Worm (Caenorhabditis elegans) whole organism, L1 larva: ENCODE results near the gene Y110A2AL.7.
A peak's percentile ranks its signal among the peaks of the same experiment; 100 is the strongest.

ENCODE experiments used
- C04F5.9 ChIP-seq: sonication (generic microtip); optimal IDR thresholded peaks from 2 replicates; lab custom pipeline; 2016; ENCODE audit warnings: missing genetic modification characterization, missing compliant biosample characterization
- C16A3.4 ChIP-seq: fragments of 150-350 bp; optimal IDR thresholded peaks from 2 replicates; lab custom pipeline; 2014; ENCODE audit warnings: missing biosample characterization, missing genetic modification characterization
- C34B4.2 ChIP-seq: sonication (generic microtip); optimal IDR thresholded peaks from 2 replicates; lab custom pipeline; 2017; ENCODE audit warnings: mild to moderate bottlenecking, missing genetic modification characterization, missing compliant biosample characterization
- F16B12.6 ChIP-seq: fragments of 150-350 bp; optimal IDR thresholded peaks from 2 replicates; lab custom pipeline; 2014; ENCODE audit warnings: missing biosample characterization, missing genetic modification characterization
- aha-1 ChIP-seq: fragments of 150-350 bp; optimal IDR thresholded peaks from 2 replicates; lab custom pipeline; 2014; ENCODE audit warnings: missing biosample characterization, missing genetic modification characterization
- alr-1 ChIP-seq: fragments of 200-800 bp; sonication (Bioruptor generic); optimal IDR thresholded peaks from 2 replicates; lab custom pipeline; 2018; ENCODE audit warnings: borderline replicate concordance, mild to moderate bottlenecking, missing genetic modification characterization, missing compliant biosample characterization
- ama-1 ChIP-seq: fragments of 150-350 bp; optimal IDR thresholded peaks from 2 replicates; lab custom pipeline; 2014
- blmp-1 ChIP-seq: fragments of 150-350 bp; optimal IDR thresholded peaks from 2 replicates; lab custom pipeline; 2014; ENCODE audit warnings: missing biosample characterization, missing genetic modification characterization
- ceh-8 ChIP-seq: fragments of 200-800 bp; sonication (Bioruptor generic); optimal IDR thresholded peaks from 2 replicates; lab custom pipeline; 2018; ENCODE audit warnings: mild to moderate bottlenecking, missing genetic modification characterization, moderate library complexity, missing compliant biosample characterization
- ces-1 ChIP-seq: fragments of 150-350 bp; optimal IDR thresholded peaks from 2 replicates; lab custom pipeline; 2014; ENCODE audit warnings: missing biosample characterization, missing genetic modification reagents, missing genetic modification characterization
- dpl-1 ChIP-seq, 3 experiments: fragments of 150-350 bp in 2 of 3; sonication (generic microtip) in 1 of 3; optimal IDR thresholded peaks; 2 replicates each; lab custom pipeline; 2014 to 2017; ENCODE audit warnings: missing biosample characterization in 3 of 3, missing genetic modification characterization in 3 of 3, missing genetic modification reagents in 3 of 3
- dsc-1 ChIP-seq: sonication (generic microtip); optimal IDR thresholded peaks from 2 replicates; lab custom pipeline; 2016; ENCODE audit warnings: mild to moderate bottlenecking, missing genetic modification characterization, missing compliant biosample characterization
- efl-1 ChIP-seq, 4 experiments: fragments of 150-350 bp; optimal IDR thresholded peaks in 3 of 4; peaks in 1 of 4; 1 replicate in 1 of 4; 2 replicates in 3 of 4; lab custom pipeline; 2014; ENCODE audit warnings: missing biosample characterization in 2 of 4, missing genetic modification characterization in 2 of 4, missing genetic modification reagents in 2 of 4
- efl-3 ChIP-seq: fragments of 200-800 bp; sonication (Bioruptor generic); optimal IDR thresholded peaks from 2 replicates; lab custom pipeline; 2018; ENCODE audit warnings: mild to moderate bottlenecking, missing genetic modification characterization, missing compliant biosample characterization
- egl-13 ChIP-seq: sonication (generic microtip); optimal IDR thresholded peaks from 2 replicates; lab custom pipeline; 2016; ENCODE audit warnings: missing genotype, missing genetic modification reagents, missing genetic modification characterization, missing compliant biosample characterization
- elt-2 ChIP-seq: sonication (generic microtip); optimal IDR thresholded peaks from 2 replicates; lab custom pipeline; 2016; ENCODE audit warnings: missing genetic modification characterization, mild to moderate bottlenecking, inconsistent platforms, missing compliant biosample characterization, missing genetic modification reagents
- elt-3 ChIP-seq, 6 experiments: fragments of 150-350 bp in 1 of 6; sonication (generic microtip); optimal IDR thresholded peaks; 2 replicates each; lab custom pipeline; 2017 to 2018; ENCODE audit warnings: missing biosample characterization in 6 of 6, missing genetic modification characterization in 6 of 6, inconsistent platforms in 1 of 6
- fkh-10 ChIP-seq: sonication (generic microtip); optimal IDR thresholded peaks from 2 replicates; lab custom pipeline; 2017; ENCODE audit warnings: missing biosample characterization, missing genetic modification reagents, missing genetic modification characterization
- fkh-4 ChIP-seq: sonication (generic microtip); optimal IDR thresholded peaks from 2 replicates; lab custom pipeline; 2016; ENCODE audit warnings: missing compliant biosample characterization, missing genetic modification characterization, borderline replicate concordance
- grh-1 ChIP-seq: fragments of 200-800 bp; sonication (Bioruptor generic); IDR thresholded peaks from 2 replicates; pipeline ENCODE4 v1.3.6; 2022; ENCODE audit warnings: missing genetic modification reagents, missing genetic modification characterization, missing compliant biosample characterization
- hlh-4 ChIP-seq: sonication (generic microtip); optimal IDR thresholded peaks from 2 replicates; lab custom pipeline; 2016; ENCODE audit warnings: mild to moderate bottlenecking, missing genetic modification characterization, missing compliant biosample characterization
- hpl-2 ChIP-seq: fragments of 150-350 bp; optimal IDR thresholded peaks from 2 replicates; lab custom pipeline; 2014; ENCODE audit warnings: missing biosample characterization, missing genetic modification reagents, missing genetic modification characterization
- isw-1 ChIP-seq: fragments of 200-800 bp; sonication (Bioruptor generic); IDR thresholded peaks from 2 replicates; pipeline ENCODE4 v1.3.6; 2022; ENCODE audit warnings: missing genetic modification characterization, missing compliant biosample characterization
- jun-1 ChIP-seq: fragments of 150-350 bp; optimal IDR thresholded peaks from 2 replicates; lab custom pipeline; 2014; ENCODE audit warnings: missing biosample characterization, missing genetic modification reagents, missing genetic modification characterization
- lin-14 ChIP-seq: fragments of 200-800 bp; sonication (Bioruptor generic); optimal IDR thresholded peaks from 2 replicates; lab custom pipeline; 2018; ENCODE audit warnings: mild to moderate bottlenecking, missing genetic modification characterization, moderate library complexity, missing compliant biosample characterization
- lin-15B ChIP-seq: fragments of 150-350 bp; sonication (generic microtip); optimal IDR thresholded peaks from 3 replicates; lab custom pipeline; 2014; ENCODE audit warnings: missing biosample characterization, missing genetic modification characterization
- lin-35 ChIP-seq, 2 experiments: fragments of 150-350 bp; optimal IDR thresholded peaks; 2 replicates each; lab custom pipeline; 2014; ENCODE audit warnings: missing biosample characterization in 2 of 2, missing genetic modification characterization in 2 of 2, missing genetic modification reagents in 2 of 2
- lsy-2 ChIP-seq, 2 experiments: fragments of 150-350 bp; optimal IDR thresholded peaks; 2 replicates each; lab custom pipeline; 2014; ENCODE audit warnings: missing biosample characterization in 2 of 2, missing genetic modification characterization in 2 of 2
- mab-9 ChIP-seq: fragments of 200-800 bp; sonication (Bioruptor generic); IDR thresholded peaks from 2 replicates; pipeline ENCODE4 v1.3.6; 2022; ENCODE audit warnings: missing genetic modification reagents, missing genetic modification characterization, missing compliant biosample characterization
- mdl-1 ChIP-seq, 2 experiments: fragments of 150-350 bp; optimal IDR thresholded peaks; 2 replicates each; lab custom pipeline; 2014 to 2017; ENCODE audit warnings: missing biosample characterization in 2 of 2, missing genetic modification characterization in 2 of 2, inconsistent platforms in 1 of 2
- nhr-19 ChIP-seq: fragments of 200-800 bp; sonication (Bioruptor generic); conservative IDR thresholded peaks from 2 replicates; pipeline ENCODE4 v1.3.6; 2022; ENCODE audit warnings: missing genetic modification characterization, missing compliant biosample characterization
- nhr-20 ChIP-seq: sonication (generic microtip); optimal IDR thresholded peaks from 2 replicates; lab custom pipeline; 2016; ENCODE audit warnings: mild to moderate bottlenecking, missing genetic modification characterization, missing compliant biosample characterization
- nhr-28 ChIP-seq: fragments of 150-350 bp; optimal IDR thresholded peaks from 2 replicates; lab custom pipeline; 2014; ENCODE audit warnings: missing biosample characterization, missing genetic modification characterization
- nhr-47 ChIP-seq: sonication (generic microtip); optimal IDR thresholded peaks from 2 replicates; lab custom pipeline; 2016; ENCODE audit warnings: mild to moderate bottlenecking, missing genetic modification characterization, moderate library complexity, missing compliant biosample characterization
- nhr-71 ChIP-seq: sonication (generic microtip); optimal IDR thresholded peaks from 2 replicates; lab custom pipeline; 2016; ENCODE audit warnings: mild to moderate bottlenecking, missing genetic modification characterization, moderate library complexity, missing compliant biosample characterization
- nhr-76 ChIP-seq: sonication (generic microtip); optimal IDR thresholded peaks from 2 replicates; lab custom pipeline; 2017; ENCODE audit warnings: missing biosample characterization, missing genetic modification characterization
- nhr-85 ChIP-seq: sonication (generic microtip); peaks from one replicate; lab custom pipeline; 2016; ENCODE audit warnings: missing genetic modification characterization, inconsistent platforms, missing compliant biosample characterization
- nhr-90 ChIP-seq: sonication (generic microtip); optimal IDR thresholded peaks from 2 replicates; lab custom pipeline; 2016; ENCODE audit warnings: mild to moderate bottlenecking, missing genetic modification characterization, missing compliant biosample characterization; ENCODE audit not compliant: poor library complexity
- rnt-1 ChIP-seq: sonication (generic microtip); optimal IDR thresholded peaks from 2 replicates; lab custom pipeline; 2016; ENCODE audit warnings: mild to moderate bottlenecking, missing genetic modification characterization, moderate library complexity, missing compliant biosample characterization
- skn-1 ChIP-seq: fragments of 150-350 bp; optimal IDR thresholded peaks from 2 replicates; lab custom pipeline; 2014; ENCODE audit warnings: missing biosample characterization, missing genetic modification characterization
- snu-23 ChIP-seq: sonication (generic microtip); optimal IDR thresholded peaks from 2 replicates; lab custom pipeline; 2016; ENCODE audit warnings: missing genetic modification characterization, missing compliant biosample characterization
- sox-4 ChIP-seq: sonication (generic microtip); optimal IDR thresholded peaks from 2 replicates; lab custom pipeline; 2016; ENCODE audit warnings: missing genetic modification characterization, missing compliant biosample characterization
- sup-37 ChIP-seq: fragments of 200-800 bp; sonication (Bioruptor generic); optimal IDR thresholded peaks from 2 replicates; lab custom pipeline; 2018; ENCODE audit warnings: mild to moderate bottlenecking, missing genetic modification characterization, missing compliant biosample characterization
- swsn-7 ChIP-seq: sonication (generic microtip); optimal IDR thresholded peaks from 2 replicates; lab custom pipeline; 2016; ENCODE audit warnings: missing genetic modification characterization, missing compliant biosample characterization
- tbx-2 ChIP-seq: sonication (generic microtip); optimal IDR thresholded peaks from 2 replicates; lab custom pipeline; 2016; ENCODE audit warnings: missing genetic modification characterization, missing compliant biosample characterization
- zag-1 ChIP-seq: fragments of 150-350 bp; optimal IDR thresholded peaks from 2 replicates; lab custom pipeline; 2014; ENCODE audit warnings: missing biosample characterization, missing genetic modification characterization
- zip-4 ChIP-seq: fragments of 200-800 bp; sonication (Bioruptor generic); optimal IDR thresholded peaks from 2 replicates; lab custom pipeline; 2018; ENCODE audit warnings: mild to moderate bottlenecking, missing genetic modification characterization, moderate library complexity, missing compliant biosample characterization

The Y110A2AL.7 gene

DNA sequence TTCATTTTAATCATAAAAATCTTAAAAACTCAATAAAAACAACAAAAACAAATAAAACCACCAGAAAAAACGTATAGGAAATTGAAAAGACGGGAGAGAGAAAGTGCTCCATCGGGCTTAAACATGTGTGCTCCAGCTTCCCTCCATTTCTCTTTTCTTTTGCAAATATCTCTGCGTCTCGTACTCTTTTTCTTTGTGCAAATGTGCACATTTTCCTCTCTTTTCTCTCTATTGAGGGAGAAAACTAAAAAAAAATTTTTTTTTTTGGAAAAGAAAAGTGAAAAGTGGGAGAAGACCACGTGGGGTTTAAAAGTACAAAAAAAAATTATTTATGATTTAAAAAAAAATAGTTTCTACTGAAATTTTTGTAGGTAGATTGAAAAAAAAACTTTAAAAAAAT lies 38.7 kb downstream of the Y110A2AL.7 start (continued):
- TF ChIP-seq F16B12.6 (no peak), lin-14 (GFP tag; lab: Kevin White, UChicago) (peak; percentile 65), C16A3.4 (tag; lab: Kevin White, UChicago) (no peak), jun-1 (tag; lab: Kevin White, UChicago) (no peak), isw-1 (GFP tag; lab: Robert Waterston, UW) (no peak), dpl-1 (GFP tag; optimal IDR thresholded peaks at IDR 0.05; lab: Kevin White, UChicago) (peak in 1 of 3 experiments; percentile 13), nhr-47 (tag; lab: Kevin White, UChicago) (no peak), egl-13 (tag; lab: Kevin White, UChicago) (no peak), aha-1 (tag; lab: Kevin White, UChicago) (no peak)

DNA sequence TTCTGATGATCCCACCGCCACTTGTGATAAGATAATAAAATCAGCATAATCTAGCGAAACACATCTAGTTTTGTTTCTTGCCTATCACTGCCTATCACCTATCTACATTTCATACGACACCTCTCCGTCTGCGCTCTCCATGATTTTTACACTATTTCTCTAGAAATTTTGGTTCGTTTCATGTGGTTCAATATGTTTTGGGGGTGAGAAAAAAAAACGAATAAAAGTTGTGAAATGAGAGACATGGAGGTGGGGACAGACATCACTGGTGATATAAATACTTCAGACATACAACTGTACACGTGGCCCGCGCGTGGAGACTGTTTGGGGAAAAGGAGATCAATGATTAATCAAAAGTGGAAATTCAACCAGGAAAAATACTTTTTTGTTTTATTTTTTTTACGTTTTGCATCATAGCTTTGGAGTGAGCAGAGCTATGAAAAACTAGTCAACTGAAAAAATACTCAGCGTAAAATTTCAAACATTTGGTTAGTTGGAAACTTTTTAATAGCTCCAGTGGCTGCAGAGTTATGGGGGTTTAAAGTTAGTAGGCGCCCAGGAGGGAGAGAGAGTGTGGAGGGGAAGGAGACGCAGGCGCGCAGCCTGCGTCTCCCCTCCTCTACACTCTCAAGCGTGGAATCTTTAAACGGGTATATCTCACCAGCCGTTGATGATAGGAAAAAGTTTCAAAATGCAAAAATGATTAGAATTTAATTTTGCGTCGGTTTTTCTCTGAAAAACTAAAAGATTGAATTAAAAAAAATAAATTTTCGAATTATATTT lies 40.0 kb downstream of the Y110A2AL.7 start:
- TF ChIP-seq lin-14 (GFP tag; lab: Kevin White, UChicago) = peak; percentile 48
- TF ChIP-seq ama-1 = no peak
- TF ChIP-seq zip-4 (GFP tag; lab: Kevin White, UChicago) = no peak
- TF ChIP-seq isw-1 (GFP tag; lab: Robert Waterston, UW) = no peak
- 0 out of 2 replicates have a peak, but pooled peaks have one; percentile 5 for TF ChIP-seq nhr-19 (GFP tag; lab: Robert Waterston, UW)
- TF ChIP-seq fkh-10 (GFP tag; lab: Kevin White, UChicago) = no peak
- TF ChIP-seq ceh-8 = no peak
- TF ChIP-seq nhr-20 (tag; lab: Kevin White, UChicago) = peak; percentile 40
- TF ChIP-seq nhr-90 (tag; lab: Kevin White, UChicago) = peak; percentile 31
- no peak for TF ChIP-seq dsc-1 (tag; lab: Kevin White, UChicago)
- TF ChIP-seq swsn-7 (tag; lab: Kevin White, UChicago) = no peak
- TF ChIP-seq sox-4 (tag; lab: Kevin White, UChicago) = no peak
- TF ChIP-seq skn-1 = no peak
- TF ChIP-seq mdl-1 (tag; optimal IDR thresholded peaks at IDR 0.05; lab: Kevin White, UChicago) = peak in 1 of 2 experiments; percentile 49
- no peak for TF ChIP-seq C04F5.9 (tag; lab: Kevin White, UChicago)
- TF ChIP-seq grh-1 (GFP tag; lab: Robert Waterston, UW) = no peak
- TF ChIP-seq egl-13 (tag; lab: Kevin White, UChicago) = no peak
- no peak for TF ChIP-seq nhr-76 (tag; lab: Kevin White, UChicago)
- TF ChIP-seq nhr-85 = peak; percentile 66
- TF ChIP-seq lsy-2 (tag; optimal IDR thresholded peaks at IDR 0.05; lab: Kevin White, UChicago) = no peak
- no peak for TF ChIP-seq ces-1 (GFP tag; lab: Kevin White, UChicago)
- TF ChIP-seq elt-3 (tag; optimal IDR thresholded peaks at IDR 0.05; lab: Kevin White, UChicago) = peak in 4 of 6 experiments; percentile 11 to 87 (median 68)
- TF ChIP-seq efl-1 (optimal IDR thresholded peaks at IDR 0.05; lab: Kevin White, UChicago) = no peak
- no peak for TF ChIP-seq efl-1 (GFP tag; optimal IDR thresholded peaks at IDR 0.05 in 1 of 2; lab: Kevin White, UChicago)
- TF ChIP-seq fkh-4 (tag; lab: Kevin White, UChicago) = no peak
- TF ChIP-seq mab-9 (GFP tag; lab: Robert Waterston, UW) = no peak
- no peak for TF ChIP-seq hlh-4 (tag; lab: Kevin White, UChicago)
- TF ChIP-seq C34B4.2 = no peak
- no peak for TF ChIP-seq zag-1 (tag; lab: Kevin White, UChicago)
- TF ChIP-seq aha-1 (tag; lab: Kevin White, UChicago) = no peak
- TF ChIP-seq snu-23 (GFP tag; lab: Kevin White, UChicago) = peak; percentile 24
- TF ChIP-seq nhr-71 (tag; lab: Kevin White, UChicago) = peak; percentile 38
- no peak for TF ChIP-seq C16A3.4 (tag; lab: Kevin White, UChicago)
- TF ChIP-seq nhr-47 (tag; lab: Kevin White, UChicago) = no peak
- no peak for TF ChIP-seq sup-37 (GFP tag; lab: Kevin White, UChicago)
- TF ChIP-seq efl-3 (GFP tag; lab: Kevin White, UChicago) = no peak
- no peak for TF ChIP-seq nhr-28
- no peak for TF ChIP-seq alr-1 (tag; lab: Kevin White, UChicago)
- no peak for TF ChIP-seq rnt-1 (tag; lab: Kevin White, UChicago)
- TF ChIP-seq elt-2 (tag; lab: Kevin White, UChicago) = peak; percentile 90
- TF ChIP-seq lin-35 (GFP tag; optimal IDR thresholded peaks at IDR 0.05; lab: Kevin White, UChicago) = peak in 1 of 2 experiments; percentile 46
- TF ChIP-seq tbx-2 (tag; lab: Kevin White, UChicago) = no peak
- TF ChIP-seq lin-15B (tag; lab: Kevin White, UChicago) = no peak
- TF ChIP-seq blmp-1 = peak; percentile 50
- TF ChIP-seq hpl-2 (GFP tag; lab: Kevin White, UChicago) = no peak
